Fruit fly (Drosophila melanogaster): ENCODE measurements around the gene CG13044.

DNA sequence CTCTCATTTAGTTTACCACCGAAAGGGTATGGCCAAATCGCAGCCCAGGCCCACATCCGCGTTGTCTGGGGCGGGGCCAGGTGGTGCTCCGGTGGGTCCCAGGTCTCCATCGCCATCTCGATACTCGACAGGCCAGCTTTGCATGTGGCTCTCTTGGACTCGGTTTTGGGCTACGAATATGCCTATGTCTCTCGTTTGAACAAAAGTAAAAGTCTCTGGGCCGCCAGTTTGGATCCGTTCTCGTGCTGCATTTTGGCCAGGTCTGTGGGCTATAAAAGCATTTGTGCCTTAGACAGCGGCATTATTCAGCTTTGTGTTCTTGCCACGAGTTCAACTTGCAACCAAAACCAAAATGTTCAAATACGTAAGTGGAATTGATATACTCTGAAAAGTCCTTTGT is 25.8 kb downstream of the CG13044 start, which contains the start of gene CG13065:
- TF ChIP-seq pdm3 (GFP tag; optimal IDR thresholded peaks at IDR 0.05) (no peak), CG3032 (tag; optimal IDR thresholded peaks at IDR 0.05) (no peak), achi (GFP tag; optimal IDR thresholded peaks at IDR 0.05) (no peak), svp (GFP tag) (no peak), Ets21C (GFP tag; optimal IDR thresholded peaks at IDR 0.05) (no peak), Sox15 (GFP tag; optimal IDR thresholded peaks at IDR 0.05) (no peak), CG4318 (GFP tag; optimal IDR thresholded peaks at IDR 0.05) (no peak), Sox102F (GFP tag; optimal IDR thresholded peaks at IDR 0.05) (no peak)

Data from whole organism, prepupa.